Worm (Caenorhabditis elegans): Measurements from ENCODE around the gene ptp-5.1.

- no peak for TF ChIP-seq pag-3 (tag; optimal IDR thresholded peaks at IDR 0.05; ENCODE audit: borderline replicate concordance)
- TF ChIP-seq ceh-9 (tag; optimal IDR thresholded peaks at IDR 0.05) = no peak
- TF ChIP-seq dve-1 (tag; optimal IDR thresholded peaks at IDR 0.05) = no peak
- TF ChIP-seq nhr-11 (tag; optimal IDR thresholded peaks at IDR 0.05) = no peak
- TF ChIP-seq elt-2 (tag; optimal IDR thresholded peaks at IDR 0.05) = no peak
- TF ChIP-seq ceh-45 (GFP tag; IDR thresholded peaks at IDR 0.05) = no peak
Measured at ce11 chrIV:5139972-5140371, 26.2 kb upstream of the ptp-5.1 start.

Measured in whole organism, late embryonic.